Worm (Caenorhabditis elegans) whole organism, L4/young adult: Measurements from ENCODE around the gene Y50E8A.5.

ENCODE experiments used
- W03F9.2 ChIP-seq: fragments of 150-350 bp; optimal IDR thresholded peaks from 2 replicates; lab custom pipeline; 2014; ENCODE audit warnings: missing biosample characterization, missing genetic modification characterization
- dao-5 ChIP-seq: sonication (generic microtip); optimal IDR thresholded peaks from 2 replicates; lab custom pipeline; 2016; ENCODE audit warnings: missing genotype, missing genetic modification characterization, moderate library complexity, missing compliant biosample characterization
- him-1 ChIP-seq: sonication (generic microtip); optimal IDR thresholded peaks from 2 replicates; lab custom pipeline; 2016; ENCODE audit warnings: missing genotype, missing genetic modification reagents, missing genetic modification characterization, missing compliant biosample characterization

- TF ChIP-seq him-1 (tag; lab: Kevin White, UChicago) (no peak), W03F9.2 (tag; lab: Kevin White, UChicago) (no peak), dao-5 (tag; lab: Kevin White, UChicago) (no peak)
Observed at ce11 chrV:14719491-14719890, 17.3 kb downstream of the Y50E8A.5 start, which contains the start of gene R08A2.1.
